Worm (Caenorhabditis elegans) whole organism, young adult: Measurements from ENCODE around the gene degt-1.

Experiments
- F39B2.1 ChIP-seq: fragments of 200-800 bp; sonication (Bioruptor generic); IDR thresholded peaks from 2 replicates; pipeline ENCODE4 v1.3.6; 2022; ENCODE audit warnings: missing genetic modification reagents, missing genetic modification characterization, missing compliant biosample characterization
- F49E8.2 ChIP-seq: sonication (generic microtip); optimal IDR thresholded peaks from 3 replicates; lab custom pipeline; 2017; ENCODE audit warnings: missing genetic modification characterization, mild to moderate bottlenecking, missing compliant biosample characterization, antibody characterized with exemption, moderate library complexity; ENCODE audit not compliant: insufficient read depth
- F55B11.4 ChIP-seq: sonication (generic microtip); optimal IDR thresholded peaks from 2 replicates; lab custom pipeline; 2016; ENCODE audit warnings: missing compliant biosample characterization, missing genetic modification characterization, borderline replicate concordance; ENCODE audit not compliant: insufficient read depth
- T26A5.8 ChIP-seq: sonication (generic microtip); optimal IDR thresholded peaks from 2 replicates; lab custom pipeline; 2016; ENCODE audit warnings: missing genetic modification characterization, missing compliant biosample characterization
- Y53G8AR.9 ChIP-seq: fragments of 200-800 bp; sonication (Bioruptor generic); conservative IDR thresholded peaks from 2 replicates; pipeline ENCODE4 v1.3.6; 2022; ENCODE audit warnings: missing genetic modification reagents, missing genetic modification characterization, missing compliant biosample characterization
- ZK185.1 ChIP-seq: sonication (generic microtip); optimal IDR thresholded peaks from 2 replicates; lab custom pipeline; 2016; ENCODE audit warnings: mild to moderate bottlenecking, missing genetic modification characterization, missing compliant biosample characterization; ENCODE audit not compliant: poor library complexity, severe bottlenecking
- bed-2 ChIP-seq: fragments of 200-800 bp; sonication (Bioruptor generic); IDR thresholded peaks from 2 replicates; pipeline ENCODE4 v1.3.6; 2022; ENCODE audit warnings: missing genetic modification reagents, missing genetic modification characterization, missing compliant biosample characterization
- ceh-27 ChIP-seq: fragments of 200-800 bp; sonication (Bioruptor generic); optimal IDR thresholded peaks from 2 replicates; lab custom pipeline; 2018; ENCODE audit warnings: mild to moderate bottlenecking, missing genetic modification characterization, moderate library complexity, missing compliant biosample characterization
- ceh-40 ChIP-seq: fragments of 200-800 bp; sonication (Bioruptor generic); IDR thresholded peaks from 2 replicates; pipeline ENCODE4 v1.3.6; 2022; ENCODE audit warnings: missing genetic modification characterization, missing compliant biosample characterization
- chd-7 ChIP-seq: sonication (generic microtip); optimal IDR thresholded peaks from 2 replicates; lab custom pipeline; 2016; ENCODE audit warnings: mild to moderate bottlenecking, missing genetic modification characterization, moderate library complexity, missing compliant biosample characterization
- die-1 ChIP-seq: sonication (generic microtip); optimal IDR thresholded peaks from 2 replicates; lab custom pipeline; 2016; ENCODE audit warnings: missing genotype, mild to moderate bottlenecking, missing genetic modification characterization, missing compliant biosample characterization
- dpff-1 ChIP-seq: sonication (generic microtip); optimal IDR thresholded peaks from 2 replicates; lab custom pipeline; 2017; ENCODE audit warnings: mild to moderate bottlenecking, missing genetic modification characterization, missing compliant biosample characterization
- egrh-3 ChIP-seq: fragments of 200-800 bp; sonication (Bioruptor generic); IDR thresholded peaks from 2 replicates; pipeline ENCODE4 v1.3.6; 2022; ENCODE audit warnings: missing genetic modification reagents, missing genetic modification characterization, missing compliant biosample characterization
- fkh-3 ChIP-seq: sonication (generic microtip); optimal IDR thresholded peaks from 2 replicates; lab custom pipeline; 2016; ENCODE audit warnings: mild to moderate bottlenecking, missing genetic modification characterization, missing compliant biosample characterization
- him-1 ChIP-seq: sonication (generic microtip); optimal IDR thresholded peaks from 2 replicates; lab custom pipeline; 2016; ENCODE audit warnings: missing genotype, missing genetic modification reagents, missing genetic modification characterization, missing compliant biosample characterization
- hlh-26 ChIP-seq: fragments of 200-800 bp; sonication (Bioruptor generic); conservative IDR thresholded peaks from 2 replicates; pipeline ENCODE4 v1.3.6; 2022; ENCODE audit warnings: missing genetic modification reagents, missing genetic modification characterization, missing compliant biosample characterization
- hmg-1.2 ChIP-seq: fragments of 200-800 bp; sonication (Bioruptor generic); IDR thresholded peaks from 2 replicates; pipeline ENCODE4 v1.3.6; 2022; ENCODE audit warnings: missing genetic modification reagents, missing genetic modification characterization, missing compliant biosample characterization
- lin-35 ChIP-seq, 3 experiments: fragments of 150-350 bp in 2 of 3; sonication (generic microtip) in 1 of 3; optimal IDR thresholded peaks; 2 replicates each; lab custom pipeline; 2014 to 2018; ENCODE audit warnings: missing biosample characterization in 3 of 3, missing genetic modification characterization in 3 of 3, missing genetic modification reagents in 3 of 3
- lsl-1 ChIP-seq: fragments of 200-800 bp; sonication (Bioruptor generic); optimal IDR thresholded peaks from 2 replicates; lab custom pipeline; 2018; ENCODE audit warnings: mild to moderate bottlenecking, missing genetic modification characterization, moderate library complexity, missing compliant biosample characterization
- mcd-1 ChIP-seq: fragments of 200-800 bp; sonication (Bioruptor generic); IDR thresholded peaks from 2 replicates; pipeline ENCODE4 v1.3.6; 2022; ENCODE audit warnings: missing genetic modification reagents, missing genetic modification characterization, missing compliant biosample characterization
- mel-28 ChIP-seq: sonication (generic microtip); optimal IDR thresholded peaks from 2 replicates; lab custom pipeline; 2016; ENCODE audit warnings: borderline replicate concordance, mild to moderate bottlenecking, missing genetic modification characterization, missing compliant biosample characterization
- nfya-1 ChIP-seq: sonication (generic microtip); optimal IDR thresholded peaks from 2 replicates; lab custom pipeline; 2017; ENCODE audit warnings: antibody characterized with exemption, missing compliant biosample characterization, missing genetic modification characterization, borderline replicate concordance; ENCODE audit not compliant: insufficient read depth
- nfyb-1 ChIP-seq: fragments of 200-800 bp; sonication (Bioruptor generic); IDR thresholded peaks from 2 replicates; pipeline ENCODE4 v1.3.6; 2022; ENCODE audit warnings: missing genetic modification reagents, missing genetic modification characterization, missing compliant biosample characterization
- nhr-27 ChIP-seq: fragments of 200-800 bp; sonication (Bioruptor generic); optimal IDR thresholded peaks from 2 replicates; lab custom pipeline; 2018; ENCODE audit warnings: mild to moderate bottlenecking, missing genetic modification characterization, moderate library complexity, missing compliant biosample characterization
- rec-8 ChIP-seq, 2 experiments: sonication (generic microtip); optimal IDR thresholded peaks; 2 replicates each; lab custom pipeline; 2016; ENCODE audit warnings: mild to moderate bottlenecking in 2 of 2, missing genetic modification characterization in 2 of 2, missing genetic modification reagents in 2 of 2, missing genotype in 2 of 2, missing biosample characterization in 1 of 2, missing compliant biosample characterization in 1 of 2, moderate library complexity in 1 of 2
- sptf-2 ChIP-seq: fragments of 200-800 bp; sonication (Bioruptor generic); optimal IDR thresholded peaks from 2 replicates; lab custom pipeline; 2018; ENCODE audit warnings: mild to moderate bottlenecking, missing genetic modification characterization, missing compliant biosample characterization
- tlf-1 ChIP-seq: fragments of 200-800 bp; sonication (Bioruptor generic); optimal IDR thresholded peaks from 2 replicates; lab custom pipeline; 2018; ENCODE audit warnings: mild to moderate bottlenecking, missing genetic modification characterization, missing compliant biosample characterization
- unc-130 ChIP-seq: sonication (generic microtip); optimal IDR thresholded peaks from 2 replicates; lab custom pipeline; 2016; ENCODE audit warnings: missing genetic modification reagents, missing genetic modification characterization, missing compliant biosample characterization
- unc-62 ChIP-seq: fragments of 150-350 bp; optimal IDR thresholded peaks from 2 replicates; lab custom pipeline; 2014; ENCODE audit warnings: missing biosample characterization, missing genetic modification reagents, missing genetic modification characterization
- zfh-2 ChIP-seq: fragments of 200-800 bp; sonication (Bioruptor generic); conservative IDR thresholded peaks from 2 replicates; pipeline ENCODE4 v1.3.6; 2022; ENCODE audit warnings: missing genetic modification reagents, missing genetic modification characterization, missing compliant biosample characterization
- zim-3 ChIP-seq: sonication (generic microtip); optimal IDR thresholded peaks from 2 replicates; lab custom pipeline; 2017; ENCODE audit warnings: mild to moderate bottlenecking, missing genetic modification characterization, moderate library complexity, missing compliant biosample characterization
- ztf-22 ChIP-seq: fragments of 200-800 bp; sonication (Bioruptor generic); optimal IDR thresholded peaks from 2 replicates; lab custom pipeline; 2018; ENCODE audit warnings: mild to moderate bottlenecking, missing genetic modification characterization, moderate library complexity, missing compliant biosample characterization

The degt-1 gene

DNA sequence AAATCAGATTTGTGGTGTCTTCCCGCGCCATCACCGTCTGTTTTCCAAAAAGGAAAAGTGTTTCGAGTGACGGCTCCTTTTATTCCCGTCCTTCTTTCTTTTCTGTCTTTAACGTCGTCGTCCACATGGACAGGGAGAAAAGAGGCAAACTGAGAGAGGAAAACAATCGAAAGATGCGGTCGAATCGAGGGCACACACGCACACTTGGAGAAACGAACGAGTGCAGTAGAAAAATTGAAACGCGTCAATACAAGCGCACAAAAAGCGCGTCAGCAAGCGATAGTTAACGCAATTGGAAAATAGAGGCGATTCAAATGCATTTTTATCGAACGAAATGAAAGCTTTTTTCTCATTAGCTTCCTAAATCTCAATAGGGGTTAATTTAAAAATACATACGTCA, 3.3 kb upstream of the degt-1 start (continued):
- TF ChIP-seq Y53G8AR.9 (GFP tag; lab: Robert Waterston, UW) (peak; percentile 81), ceh-27 (peak; percentile 88), him-1 (no peak)

DNA sequence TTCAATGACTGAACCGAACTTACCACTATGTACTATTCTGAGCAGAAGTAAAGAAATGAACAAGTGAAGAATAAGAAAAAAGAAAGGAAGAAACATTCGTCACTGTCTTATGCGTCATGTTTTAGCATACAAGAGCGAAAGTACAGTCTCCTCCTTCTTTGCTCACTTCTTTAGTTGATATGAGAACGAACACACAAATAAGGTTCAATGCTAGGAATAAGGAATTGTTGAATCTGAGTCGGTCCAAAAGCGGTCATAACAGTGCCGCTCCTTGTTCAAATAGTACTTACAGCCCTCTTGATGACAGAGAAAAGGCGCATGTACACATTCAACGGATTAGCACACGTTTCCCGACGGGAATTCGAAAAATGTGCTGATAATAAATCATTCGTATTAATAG, 1.0 kb upstream of the degt-1 start, which contains the start of gene F25D1.8:
TSS of gene F25D1.8 (plus strand) at position 301 of the 400 bp plus-strand sequence.
- no peak for TF ChIP-seq lin-35 (GFP tag; optimal IDR thresholded peaks at IDR 0.05; lab: Kevin White, UChicago)
- no peak for TF ChIP-seq rec-8 (tag; optimal IDR thresholded peaks at IDR 0.05; lab: Kevin White, UChicago)
- no peak for TF ChIP-seq ceh-40
- TF ChIP-seq F49E8.2: no peak
- no peak for TF ChIP-seq Y53G8AR.9 (GFP tag; lab: Robert Waterston, UW)
- TF ChIP-seq zim-3 (tag; lab: Kevin White, UChicago): no peak
- TF ChIP-seq lsl-1 (GFP tag; lab: Kevin White, UChicago): no peak
- TF ChIP-seq egrh-3 (GFP tag; lab: Robert Waterston, UW): no peak
- TF ChIP-seq unc-130: no peak
- TF ChIP-seq F55B11.4 (tag; lab: Kevin White, UChicago): no peak
- TF ChIP-seq die-1 (tag; lab: Kevin White, UChicago): no peak
- no peak for TF ChIP-seq F39B2.1 (GFP tag; lab: Robert Waterston, UW)

DNA sequence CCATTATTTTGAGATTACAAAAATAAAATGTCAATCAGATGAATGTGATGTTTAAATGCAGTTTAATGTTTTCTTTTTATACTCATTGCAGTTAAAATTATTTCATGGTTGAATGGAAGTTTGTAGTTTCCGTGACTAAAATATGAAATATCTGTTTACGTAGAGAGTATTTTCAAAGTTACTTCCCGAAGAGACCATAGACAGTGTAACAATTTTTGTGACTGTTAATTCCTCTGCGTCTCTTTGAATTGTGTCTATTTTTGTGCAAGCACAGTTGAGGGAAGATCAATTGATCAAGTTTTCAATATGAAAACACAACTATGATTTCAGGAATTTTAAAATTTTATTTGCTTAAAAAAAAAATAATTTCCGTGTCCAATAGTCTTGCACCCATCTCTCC, 6.6 kb downstream of the degt-1 start, which contains the start of gene F25D1.5:
TSS of gene F25D1.5 (minus strand) at position 35 of the 400 bp plus-strand sequence.
- no peak for TF ChIP-seq fkh-3 (tag; lab: Kevin White, UChicago)
- no peak for TF ChIP-seq mcd-1 (GFP tag; lab: Robert Waterston, UW)
- TF ChIP-seq zfh-2 (GFP tag; lab: Robert Waterston, UW): no peak
- no peak for TF ChIP-seq ZK185.1
- no peak for TF ChIP-seq nfyb-1 (GFP tag; lab: Robert Waterston, UW)

DNA sequence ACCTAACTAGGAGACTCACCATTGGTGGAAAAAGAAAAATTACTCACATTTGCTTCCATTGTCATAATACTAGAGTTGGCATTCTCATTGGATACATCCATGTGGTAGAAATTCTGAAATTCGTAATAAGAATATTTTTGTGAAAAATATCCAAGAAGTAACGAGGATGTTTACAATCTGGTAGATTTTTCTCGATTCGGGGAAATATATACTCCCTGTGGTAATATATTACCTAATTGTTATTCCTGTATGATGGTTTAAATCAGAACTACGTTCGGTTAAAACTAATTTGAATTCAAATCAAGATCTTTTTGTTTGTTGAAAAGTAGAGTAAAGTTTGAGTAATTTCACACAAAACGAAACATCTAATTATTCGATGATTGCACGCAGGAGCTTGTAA, 8.9 kb downstream of the degt-1 start, which contains the start of gene srd-34:
TSS of gene srd-34 (minus strand) at position 101 of the 400 bp plus-strand sequence.
- no peak for TF ChIP-seq hmg-1.2 (GFP tag; lab: Robert Waterston, UW)
- no peak for TF ChIP-seq chd-7 (tag; lab: Kevin White, UChicago)
- no peak for TF ChIP-seq nfya-1 (tag; lab: Kevin White, UChicago)
- TF ChIP-seq ztf-22 (GFP tag; lab: Kevin White, UChicago): no peak
- no peak for TF ChIP-seq hlh-26 (GFP tag; lab: Robert Waterston, UW)
- no peak for TF ChIP-seq unc-62 (GFP tag; lab: Kevin White, UChicago)
- no peak for TF ChIP-seq zfh-2 (GFP tag; lab: Robert Waterston, UW)
- TF ChIP-seq mel-28 (tag; lab: Kevin White, UChicago): no peak
- no peak for TF ChIP-seq fkh-3 (tag; lab: Kevin White, UChicago)
- no peak for TF ChIP-seq nhr-27
- TF ChIP-seq T26A5.8: no peak
- TF ChIP-seq dpff-1 (tag; lab: Kevin White, UChicago): no peak
- TF ChIP-seq sptf-2: no peak
- no peak for TF ChIP-seq bed-2 (GFP tag; lab: Robert Waterston, UW)
- TF ChIP-seq tlf-1: no peak
- no peak for TF ChIP-seq F55B11.4 (tag; lab: Kevin White, UChicago)
